Fruit fly (Drosophila melanogaster) Kc167 (cell line): ENCODE results near the gene CG15602.

ENCODE experiments used
- Myc ChIP-seq: fragments of >200 bp; optimal IDR thresholded peaks from 2 replicates; lab custom pipeline; 2017; ENCODE audit warnings: missing external identifiers
- Sin3A ChIP-seq: fragments of >200 bp; optimal IDR thresholded peaks from 2 replicates; lab custom pipeline; 2018; ENCODE audit warnings: missing external identifiers
- h ChIP-seq: fragments of >200 bp; optimal IDR thresholded peaks from 3 replicates; lab custom pipeline; 2018; ENCODE audit warnings: missing external identifiers
- insv ChIP-seq: fragments of >200 bp; optimal IDR thresholded peaks from 3 replicates; lab custom pipeline; 2018; ENCODE audit warnings: missing external identifiers
- psq ChIP-seq: fragments of >200 bp; optimal IDR thresholded peaks from 2 replicates; lab custom pipeline; 2017; ENCODE audit warnings: missing external identifiers
- ttk ChIP-seq: sonication (Bioruptor generic); optimal IDR thresholded peaks from 2 replicates; lab custom pipeline; 2017; ENCODE audit warnings: missing external identifiers

Gene CG15602

DNA sequence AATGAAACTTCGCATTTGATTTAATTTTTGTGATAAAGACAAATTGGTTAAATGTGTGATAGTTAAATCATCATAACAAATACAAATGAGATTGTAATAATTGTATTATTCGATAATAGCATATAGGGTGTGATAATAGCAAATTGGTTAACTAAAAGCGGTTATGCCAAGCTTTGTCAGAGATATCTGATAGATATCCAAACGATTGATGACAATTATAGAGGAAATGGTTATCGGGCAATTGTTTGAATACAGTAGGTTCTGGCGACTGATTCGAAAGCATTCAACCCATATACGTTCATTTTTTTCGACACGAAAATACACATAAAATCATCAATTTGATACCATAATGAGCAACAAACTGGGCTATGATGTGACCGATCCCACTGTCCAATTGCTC is 10.0 kb downstream of the CG15602 start, which contains the start of gene CG8509:
Gene CG8509, plus strand, starts transcription at position 301 of the 400 bp plus-strand sequence.
- TF ChIP-seq h (lab: Kevin White, UChicago) (no peak), Myc (lab: Kevin White, UChicago) (no peak), insv (lab: Kevin White, UChicago) (no peak), ttk (lab: Kevin White, UChicago) (no peak), Sin3A (lab: Kevin White, UChicago) (no peak), psq (lab: Kevin White, UChicago) (no peak)

- TF ChIP-seq Sin3A (lab: Kevin White, UChicago) (no peak), insv (lab: Kevin White, UChicago) (no peak), Myc (lab: Kevin White, UChicago) (no peak), psq (lab: Kevin White, UChicago) (no peak), ttk (lab: Kevin White, UChicago) (no peak), h (lab: Kevin White, UChicago) (no peak)
These were observed 12.7 kb downstream of the CG15602 start for dm6 chrX:15811666-15812614.

DNA sequence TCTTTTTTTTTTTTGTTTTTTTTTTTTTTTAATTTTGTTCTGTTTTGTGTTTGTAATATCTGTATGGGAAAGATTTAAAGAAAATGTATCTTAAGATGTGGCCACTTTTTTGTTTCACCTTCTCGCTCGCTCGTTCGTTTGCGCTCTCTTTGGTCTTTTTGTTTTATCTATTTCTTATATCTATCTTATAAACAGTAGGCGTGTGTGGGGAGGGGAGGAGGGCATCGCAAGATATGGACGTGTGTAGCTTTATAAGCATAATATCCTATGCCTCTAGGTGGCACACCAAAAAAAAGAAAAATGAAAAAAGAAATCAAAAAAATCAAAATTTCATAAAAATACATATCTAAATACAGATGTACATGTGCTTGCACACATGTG is 13.4 kb downstream of the CG15602 start:
- TF ChIP-seq h (lab: Kevin White, UChicago) (no peak), ttk (lab: Kevin White, UChicago) (no peak), Myc (lab: Kevin White, UChicago) (no peak), insv (lab: Kevin White, UChicago) (no peak), psq (lab: Kevin White, UChicago) (no peak), Sin3A (lab: Kevin White, UChicago) (no peak)

dm6 chrX:15813224-15813623 is 14.0 kb downstream of the CG15602 start:
- no peak for TF ChIP-seq ttk (lab: Kevin White, UChicago)
- TF ChIP-seq Myc (lab: Kevin White, UChicago): no peak
- TF ChIP-seq insv (lab: Kevin White, UChicago): no peak
- no peak for TF ChIP-seq Sin3A (lab: Kevin White, UChicago)
- no peak for TF ChIP-seq h (lab: Kevin White, UChicago)
- TF ChIP-seq psq (lab: Kevin White, UChicago): no peak

DNA sequence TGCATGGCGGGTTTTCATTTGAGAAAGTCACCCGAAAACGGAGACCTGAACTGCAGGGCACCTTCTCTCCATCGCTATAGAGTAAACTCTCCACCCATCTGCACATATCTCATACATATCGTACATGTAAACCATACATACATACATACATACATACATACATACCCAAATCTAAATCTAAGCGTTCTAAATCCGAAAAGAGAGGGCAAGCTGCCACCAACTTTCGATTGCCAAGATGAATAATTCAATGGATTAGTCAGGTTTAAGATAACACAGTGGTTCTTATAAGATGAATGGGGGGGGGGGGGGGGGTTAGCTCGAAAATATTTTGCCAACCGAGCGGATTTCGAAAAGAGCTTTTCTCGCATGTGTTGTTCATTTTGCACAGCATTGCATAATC is 15.3 kb downstream of the CG15602 start:
- TF ChIP-seq Sin3A (lab: Kevin White, UChicago) (no peak), Myc (lab: Kevin White, UChicago) (no peak), psq (lab: Kevin White, UChicago) (no peak), h (lab: Kevin White, UChicago) (no peak), insv (lab: Kevin White, UChicago) (no peak), ttk (lab: Kevin White, UChicago) (no peak)

- no peak for TF ChIP-seq h (lab: Kevin White, UChicago)
- no peak for TF ChIP-seq ttk (lab: Kevin White, UChicago)
- TF ChIP-seq psq (lab: Kevin White, UChicago): no peak
- no peak for TF ChIP-seq insv (lab: Kevin White, UChicago)
These were observed 16.9 kb downstream of the CG15602 start for dm6 chrX:15816127-15816526.

DNA sequence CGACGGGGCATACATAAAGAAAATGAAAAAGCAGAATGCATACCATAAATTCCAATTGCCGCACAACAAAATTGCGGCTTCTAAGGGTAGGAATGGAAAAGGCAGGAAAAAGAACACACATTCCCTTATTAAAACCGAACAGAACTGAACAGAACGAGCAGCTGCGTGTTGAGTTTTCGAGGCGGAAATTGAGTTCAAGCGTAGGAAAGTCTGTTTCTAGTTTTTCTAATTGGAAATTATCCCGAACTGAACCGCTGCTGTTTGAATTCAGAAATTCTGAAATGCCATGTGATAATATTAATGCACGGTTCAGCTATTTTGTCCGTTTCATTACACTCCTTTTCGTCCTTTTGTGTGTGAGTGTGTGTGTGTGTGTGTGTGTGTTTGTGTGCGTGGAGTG is 17.7 kb downstream of the CG15602 start:
- TF ChIP-seq Myc (lab: Kevin White, UChicago) (no peak), psq (lab: Kevin White, UChicago) (no peak), Sin3A (lab: Kevin White, UChicago) (no peak), insv (lab: Kevin White, UChicago) (no peak), ttk (lab: Kevin White, UChicago) (no peak), h (lab: Kevin White, UChicago) (no peak)

DNA sequence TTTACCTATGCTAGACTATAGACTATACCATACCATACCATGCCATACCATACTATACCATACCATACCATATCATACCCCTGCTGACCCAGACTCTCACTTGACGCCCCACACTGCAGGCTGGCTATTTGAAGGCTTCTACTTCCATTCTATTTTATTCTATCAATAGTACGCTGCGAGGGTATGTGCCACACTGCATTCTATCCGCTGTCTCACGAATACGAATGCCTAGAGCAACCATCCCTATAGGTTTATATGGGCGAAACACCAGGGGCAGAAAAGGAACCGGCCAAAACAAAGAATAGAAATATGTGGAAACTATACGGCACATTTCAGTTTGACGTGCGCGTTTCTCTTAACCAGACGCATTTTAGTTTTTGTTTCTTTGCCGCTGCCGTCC is 18.6 kb downstream of the CG15602 start:
- no peak for TF ChIP-seq h (lab: Kevin White, UChicago)
- no peak for TF ChIP-seq ttk (lab: Kevin White, UChicago)
- no peak for TF ChIP-seq psq (lab: Kevin White, UChicago)
- TF ChIP-seq Myc (lab: Kevin White, UChicago): no peak
- no peak for TF ChIP-seq Sin3A (lab: Kevin White, UChicago)
- no peak for TF ChIP-seq insv (lab: Kevin White, UChicago)

DNA sequence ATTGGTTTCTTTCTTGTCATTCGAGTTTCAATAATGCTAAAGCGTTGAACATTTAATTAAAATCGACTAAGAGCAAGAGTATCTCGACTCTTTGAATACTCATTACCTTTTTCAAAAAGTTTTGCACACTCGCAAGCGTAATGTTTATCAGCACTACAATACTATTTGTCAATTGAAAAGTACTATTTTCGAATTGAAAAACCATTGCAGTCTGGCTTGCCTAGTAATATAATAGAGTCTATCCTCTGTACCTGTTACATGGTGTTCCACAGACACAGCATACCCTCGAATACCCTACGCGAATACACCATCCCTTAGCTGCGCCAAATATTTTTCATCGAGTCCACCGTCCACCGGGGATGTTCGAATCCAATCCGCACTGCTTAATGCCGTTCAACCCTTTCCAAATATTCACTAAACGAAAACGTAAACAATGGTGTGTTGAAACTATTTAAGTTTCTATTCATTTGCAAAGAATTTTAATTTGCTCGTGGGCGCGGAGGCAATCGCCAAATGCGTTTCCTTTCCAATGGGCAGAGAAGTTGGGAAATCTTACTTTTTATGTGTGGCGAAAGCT is 19.5 kb downstream of the CG15602 start:
- TF ChIP-seq Sin3A (lab: Kevin White, UChicago) (no peak), psq (lab: Kevin White, UChicago) (no peak), Myc (lab: Kevin White, UChicago) (no peak), h (lab: Kevin White, UChicago) (no peak), insv (lab: Kevin White, UChicago) (no peak), ttk (lab: Kevin White, UChicago) (no peak)

dm6 chrX:15822363-15822762 is 23.1 kb downstream of the CG15602 start:
- no peak for TF ChIP-seq psq (lab: Kevin White, UChicago)
- no peak for TF ChIP-seq h (lab: Kevin White, UChicago)
- no peak for TF ChIP-seq Sin3A (lab: Kevin White, UChicago)
- TF ChIP-seq ttk (lab: Kevin White, UChicago): no peak
- TF ChIP-seq insv (lab: Kevin White, UChicago): no peak
- TF ChIP-seq Myc (lab: Kevin White, UChicago): no peak

DNA sequence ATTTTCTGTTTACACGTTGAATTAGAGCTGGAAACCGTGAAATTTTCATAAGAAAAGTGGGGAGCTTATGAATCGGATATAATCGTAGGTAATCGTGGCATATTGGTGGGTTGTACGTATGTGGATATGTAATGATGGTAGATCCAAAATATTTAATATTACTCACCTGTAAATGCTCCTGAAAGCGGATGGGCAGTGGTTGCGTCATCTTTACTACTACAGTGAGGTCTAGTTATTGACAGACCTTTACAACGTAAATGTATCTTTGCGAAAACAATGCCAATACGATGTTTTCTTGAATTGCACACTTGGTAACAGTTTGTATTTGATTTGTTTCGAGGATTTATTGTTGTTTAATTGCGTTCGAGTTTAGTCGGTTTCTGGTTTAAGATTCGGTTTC is 34.7 kb downstream of the CG15602 start:
- no peak for TF ChIP-seq insv (lab: Kevin White, UChicago)
- TF ChIP-seq Sin3A (lab: Kevin White, UChicago): no peak
